Worm (Caenorhabditis elegans) whole organism, mixed stage, embryonic: ENCODE data around the gene cyb-2.1.

Experiments used
- M03D4.4 ChIP-seq: sonication (generic microtip); optimal IDR thresholded peaks from 2 replicates; lab custom pipeline; 2017; ENCODE audit warnings: mild to moderate bottlenecking, missing genetic modification characterization, missing compliant biosample characterization
- bed-3 ChIP-seq: fragments of 200-800 bp; sonication (Bioruptor generic); optimal IDR thresholded peaks from 3 replicates; lab custom pipeline; 2018; ENCODE audit warnings: mild to moderate bottlenecking, missing genetic modification characterization, moderate library complexity, missing compliant biosample characterization
- blmp-1 ChIP-seq: fragments of 150-350 bp; optimal IDR thresholded peaks from 2 replicates; lab custom pipeline; 2014; ENCODE audit warnings: missing biosample characterization, missing genetic modification characterization
- ceh-39 ChIP-seq: fragments of 150-350 bp; optimal IDR thresholded peaks from 2 replicates; lab custom pipeline; 2014; ENCODE audit warnings: missing biosample characterization, missing genetic modification characterization
- ceh-43 ChIP-seq: fragments of 200-800 bp; sonication (Bioruptor generic); optimal IDR thresholded peaks from 2 replicates; lab custom pipeline; 2018; ENCODE audit warnings: mild to moderate bottlenecking, missing genetic modification characterization, moderate library complexity, missing compliant biosample characterization
- ceh-83 ChIP-seq: fragments of 200-800 bp; sonication (Bioruptor generic); optimal IDR thresholded peaks from 2 replicates; lab custom pipeline; 2018; ENCODE audit warnings: mild to moderate bottlenecking, missing genetic modification characterization, missing compliant biosample characterization
- ces-1 ChIP-seq: fragments of 150-350 bp; optimal IDR thresholded peaks from 2 replicates; lab custom pipeline; 2014; ENCODE audit warnings: missing biosample characterization, missing genetic modification reagents, missing genetic modification characterization
- cnd-1 ChIP-seq: fragments of 200-800 bp; sonication (Bioruptor generic); optimal IDR thresholded peaks from 2 replicates; lab custom pipeline; 2018; ENCODE audit warnings: mild to moderate bottlenecking, missing genetic modification characterization, missing compliant biosample characterization
- drap-1 ChIP-seq: fragments of 200-800 bp; sonication (Bioruptor generic); optimal IDR thresholded peaks from 3 replicates; lab custom pipeline; 2018; ENCODE audit warnings: mild to moderate bottlenecking, missing genetic modification characterization, missing compliant biosample characterization
- elt-1 ChIP-seq: sonication (generic microtip); optimal IDR thresholded peaks from 2 replicates; lab custom pipeline; 2017; ENCODE audit warnings: missing genetic modification characterization, mild to moderate bottlenecking, missing compliant biosample characterization, antibody characterized with exemption, moderate library complexity, borderline replicate concordance; ENCODE audit not compliant: insufficient read depth
- elt-3 ChIP-seq: fragments of 150-350 bp; optimal IDR thresholded peaks from 2 replicates; lab custom pipeline; 2014; ENCODE audit warnings: missing biosample characterization, missing genetic modification characterization
- flh-1 ChIP-seq: fragments of 200-800 bp; sonication (Bioruptor generic); optimal IDR thresholded peaks from 2 replicates; lab custom pipeline; 2018; ENCODE audit warnings: mild to moderate bottlenecking, missing genetic modification characterization, moderate library complexity, missing compliant biosample characterization
- ham-2 ChIP-seq: fragments of 200-800 bp; sonication (Bioruptor generic); optimal IDR thresholded peaks from 2 replicates; lab custom pipeline; 2018; ENCODE audit warnings: mild to moderate bottlenecking, missing genetic modification characterization, missing compliant biosample characterization
- hlh-1 ChIP-seq: fragments of 150-350 bp; optimal IDR thresholded peaks from 2 replicates; lab custom pipeline; 2014; ENCODE audit warnings: missing biosample characterization, missing genetic modification reagents, missing genetic modification characterization
- lin-13 ChIP-seq: fragments of 150-350 bp; optimal IDR thresholded peaks from 2 replicates; lab custom pipeline; 2014; ENCODE audit warnings: missing biosample characterization, missing genetic modification characterization
- lin-32 ChIP-seq: fragments of 200-800 bp; sonication (Bioruptor generic); optimal IDR thresholded peaks from 2 replicates; lab custom pipeline; 2018; ENCODE audit warnings: mild to moderate bottlenecking, missing genetic modification characterization, missing compliant biosample characterization
- lsy-2 ChIP-seq: fragments of 150-350 bp; optimal IDR thresholded peaks from 2 replicates; lab custom pipeline; 2014; ENCODE audit warnings: missing biosample characterization, missing genetic modification characterization
- mab-5 ChIP-seq: fragments of 150-350 bp; optimal IDR thresholded peaks from 2 replicates; lab custom pipeline; 2014; ENCODE audit warnings: missing biosample characterization, missing genetic modification characterization
- mep-1 ChIP-seq: fragments of 150-350 bp; optimal IDR thresholded peaks from 2 replicates; lab custom pipeline; 2017; ENCODE audit warnings: missing biosample characterization, missing genetic modification reagents, missing genetic modification characterization, inconsistent platforms
- mls-2 ChIP-seq: sonication (generic microtip); optimal IDR thresholded peaks from 2 replicates; lab custom pipeline; 2016; ENCODE audit warnings: mild to moderate bottlenecking, missing genetic modification characterization, moderate library complexity, missing compliant biosample characterization
- nhr-12 ChIP-seq: fragments of 150-350 bp; optimal IDR thresholded peaks from 2 replicates; lab custom pipeline; 2014; ENCODE audit warnings: missing biosample characterization, missing genetic modification characterization
- nhr-2 ChIP-seq: fragments of 150-350 bp; optimal IDR thresholded peaks from 2 replicates; lab custom pipeline; 2014; ENCODE audit warnings: missing biosample characterization, missing genetic modification characterization
- nhr-237 ChIP-seq: fragments of 150-350 bp; optimal IDR thresholded peaks from 2 replicates; lab custom pipeline; 2014; ENCODE audit warnings: missing biosample characterization, missing genetic modification characterization
- nhr-28 ChIP-seq: fragments of 150-350 bp; optimal IDR thresholded peaks from 2 replicates; lab custom pipeline; 2014; ENCODE audit warnings: missing biosample characterization, missing genetic modification characterization
- nhr-76 ChIP-seq: sonication (generic microtip); optimal IDR thresholded peaks from 2 replicates; lab custom pipeline; 2017; ENCODE audit warnings: missing biosample characterization, missing genetic modification characterization
- pha-4 ChIP-seq: fragments of 150-350 bp; optimal IDR thresholded peaks from 2 replicates; lab custom pipeline; 2018; ENCODE audit warnings: missing biosample characterization, missing genetic modification reagents, missing genetic modification characterization
- sem-2 ChIP-seq: fragments of 200-800 bp; sonication (Bioruptor generic); optimal IDR thresholded peaks from 2 replicates; lab custom pipeline; 2018; ENCODE audit warnings: mild to moderate bottlenecking, missing genetic modification characterization, missing compliant biosample characterization
- snpc-4 ChIP-seq: fragments of 150-350 bp; optimal IDR thresholded peaks from 2 replicates; lab custom pipeline; 2014; ENCODE audit warnings: missing biosample characterization, missing genetic modification characterization
- sptf-1 ChIP-seq: sonication (generic microtip); optimal IDR thresholded peaks from 2 replicates; lab custom pipeline; 2017; ENCODE audit warnings: mild to moderate bottlenecking, missing genetic modification characterization, moderate library complexity, missing compliant biosample characterization
- tbx-8 ChIP-seq: fragments of 200-800 bp; sonication (Bioruptor generic); optimal IDR thresholded peaks from 2 replicates; lab custom pipeline; 2018; ENCODE audit warnings: mild to moderate bottlenecking, missing genetic modification characterization, moderate library complexity, missing compliant biosample characterization
- unc-120 ChIP-seq: sonication (generic microtip); optimal IDR thresholded peaks from 2 replicates; lab custom pipeline; 2017; ENCODE audit warnings: missing genetic modification characterization, missing compliant biosample characterization; ENCODE audit not compliant: poor library complexity, severe bottlenecking
- unc-39 ChIP-seq: fragments of 150-350 bp; optimal IDR thresholded peaks from 2 replicates; lab custom pipeline; 2014; ENCODE audit warnings: missing biosample characterization, missing genetic modification characterization
- unc-62 ChIP-seq: fragments of 150-350 bp; optimal IDR thresholded peaks from 2 replicates; lab custom pipeline; 2014; ENCODE audit warnings: missing biosample characterization, missing genetic modification reagents, missing genetic modification characterization
- zip-8 ChIP-seq: fragments of 150-350 bp; optimal IDR thresholded peaks from 2 replicates; lab custom pipeline; 2014; ENCODE audit warnings: missing biosample characterization, missing genetic modification characterization
- ztf-11 ChIP-seq: fragments of 150-350 bp; optimal IDR thresholded peaks from 2 replicates; lab custom pipeline; 2014; ENCODE audit warnings: missing biosample characterization, missing genetic modification characterization

cyb-2.1 gene

ce11 chrIV:11015881-11016280, 30.1 kb downstream of the cyb-2.1 start, which contains the start of gene F13H10.3:
Gene F13H10.3 (minus strand): TSS chrIV:11015953.
- TF ChIP-seq elt-3 (tag; lab: Kevin White, UChicago): no peak
- TF ChIP-seq ceh-43 (GFP tag; lab: Kevin White, UChicago): no peak
- no peak for TF ChIP-seq mls-2
- no peak for TF ChIP-seq drap-1 (GFP tag; lab: Kevin White, UChicago)
- no peak for TF ChIP-seq lin-32 (GFP tag; lab: Kevin White, UChicago)
- no peak for TF ChIP-seq nhr-12 (tag; lab: Kevin White, UChicago)
- TF ChIP-seq unc-39 (tag; lab: Kevin White, UChicago): no peak
- TF ChIP-seq M03D4.4 (tag; lab: Kevin White, UChicago): no peak
- no peak for TF ChIP-seq flh-1 (GFP tag; lab: Kevin White, UChicago)
- no peak for TF ChIP-seq nhr-76 (tag; lab: Kevin White, UChicago)
- no peak for TF ChIP-seq ces-1
- no peak for TF ChIP-seq nhr-28
- no peak for TF ChIP-seq ceh-39 (tag; lab: Kevin White, UChicago)
- no peak for TF ChIP-seq snpc-4 (tag; lab: Kevin White, UChicago)
- TF ChIP-seq bed-3: no peak

DNA sequence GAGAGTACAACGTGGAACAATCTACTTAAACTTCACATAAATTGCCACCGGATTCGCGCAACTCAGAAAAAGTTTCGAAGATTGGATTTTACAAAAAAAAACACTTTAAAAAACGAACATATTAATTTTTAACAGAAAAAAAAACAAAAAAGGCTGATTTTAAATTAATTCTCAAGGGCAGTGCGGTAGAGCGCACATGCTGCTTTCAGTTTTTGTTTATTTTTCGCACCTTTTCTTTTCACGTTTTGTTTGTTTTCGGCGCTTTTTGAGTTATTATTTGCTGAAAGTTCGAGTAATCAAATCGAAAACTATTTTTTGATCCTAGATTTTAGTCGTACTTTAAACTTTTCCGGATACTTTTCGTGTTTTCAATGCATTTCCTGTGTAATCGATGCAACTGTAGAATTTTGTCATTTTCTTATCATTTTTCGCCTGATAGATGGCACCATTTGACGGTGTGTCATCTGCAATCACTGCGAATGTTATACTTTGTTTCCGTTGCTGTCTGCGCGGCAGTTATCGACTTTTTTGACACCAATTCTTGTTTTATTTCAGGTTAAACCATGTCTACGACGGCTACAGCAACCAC, 34.3 kb downstream of the cyb-2.1 start, which contains the start of gene F13H10.8:
Gene F13H10.8, plus strand, starts transcription at position 556 of the 589 bp plus-strand sequence.
- TF ChIP-seq mep-1 (tag; lab: Kevin White, UChicago): peak; percentile 38
- no peak for TF ChIP-seq pha-4 (tag; lab: Kevin White, UChicago)
- peak; percentile 76 for TF ChIP-seq ces-1
- TF ChIP-seq lsy-2 (tag; lab: Kevin White, UChicago): peak; percentile 7

- TF ChIP-seq elt-1 (peak; percentile 47), ceh-39 (tag; lab: Kevin White, UChicago) (no peak)
Observed at ce11 chrIV:11021512-11022268, 35.9 kb downstream of the cyb-2.1 start, which contains the start of gene mogs-1. Gene mogs-1 (minus strand): TSS chrIV:11021928.

ce11 chrIV:11022303-11022702, 36.5 kb downstream of the cyb-2.1 start, which contains the start of gene alh-3:
Gene alh-3 (plus strand): TSS chrIV:11022603.
- TF ChIP-seq lsy-2 (tag; lab: Kevin White, UChicago) (no peak), M03D4.4 (tag; lab: Kevin White, UChicago) (no peak), nhr-237 (no peak), hlh-1 (no peak), zip-8 (tag; lab: Kevin White, UChicago) (no peak), nhr-12 (tag; lab: Kevin White, UChicago) (no peak), ceh-83 (GFP tag; lab: Kevin White, UChicago) (no peak), lin-32 (GFP tag; lab: Kevin White, UChicago) (no peak), bed-3 (no peak), sem-2 (GFP tag; lab: Kevin White, UChicago) (no peak), drap-1 (GFP tag; lab: Kevin White, UChicago) (no peak), nhr-28 (no peak)

DNA sequence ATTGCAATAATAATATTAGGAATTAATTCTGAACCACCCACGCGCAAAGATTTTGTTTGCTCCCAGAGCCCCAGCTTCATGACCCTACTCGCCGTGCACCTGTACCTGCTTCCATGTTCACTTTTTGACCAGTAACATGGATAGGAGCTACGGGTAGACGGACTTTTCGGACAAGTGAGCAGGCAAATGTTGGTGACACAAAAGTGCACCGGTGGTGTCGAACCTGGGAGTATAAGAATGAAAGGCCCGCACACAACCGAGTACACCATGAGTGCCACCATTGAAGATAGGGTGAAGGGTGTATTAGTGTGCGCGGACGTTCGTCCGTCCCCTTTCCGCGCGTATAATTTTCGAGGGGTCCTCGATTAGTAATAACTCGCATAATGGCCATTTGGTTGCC, 40.2 kb downstream of the cyb-2.1 start:
- TF ChIP-seq flh-1 (GFP tag; lab: Kevin White, UChicago) (peak; percentile 95), nhr-12 (tag; lab: Kevin White, UChicago) (peak; percentile 97), unc-39 (tag; lab: Kevin White, UChicago) (peak; percentile 88), nhr-2 (tag; lab: Kevin White, UChicago) (peak; percentile 87), lin-32 (GFP tag; lab: Kevin White, UChicago) (peak; percentile 98), sptf-1 (tag; lab: Kevin White, UChicago) (peak; percentile 99), mab-5 (tag; lab: Kevin White, UChicago) (peak; percentile 76), mls-2 (peak; percentile 100), ces-1 (peak; percentile 58), hlh-1 (peak; percentile 79), lsy-2 (tag; lab: Kevin White, UChicago) (peak; percentile 48), ham-2 (GFP tag; lab: Kevin White, UChicago) (peak; percentile 95), unc-62 (peak; percentile 88), ztf-11 (tag; lab: Kevin White, UChicago) (peak; percentile 93), elt-3 (tag; lab: Kevin White, UChicago) (peak; percentile 5), elt-1 (peak; percentile 2), snpc-4 (tag; lab: Kevin White, UChicago) (no peak), tbx-8 (peak; percentile 98), nhr-76 (tag; lab: Kevin White, UChicago) (peak; percentile 76), zip-8 (tag; lab: Kevin White, UChicago) (no peak), pha-4 (tag; lab: Kevin White, UChicago) (peak; percentile 93), cnd-1 (peak; percentile 99), ceh-39 (tag; lab: Kevin White, UChicago) (peak; percentile 89), ceh-83 (GFP tag; lab: Kevin White, UChicago) (peak; percentile 100), nhr-237 (no peak), mep-1 (tag; lab: Kevin White, UChicago) (peak; percentile 96), sem-2 (GFP tag; lab: Kevin White, UChicago) (peak; percentile 98), drap-1 (GFP tag; lab: Kevin White, UChicago) (peak; percentile 99), nhr-28 (peak; percentile 84), ceh-43 (GFP tag; lab: Kevin White, UChicago) (peak; percentile 96), blmp-1 (no peak), lin-13 (tag; lab: Kevin White, UChicago) (peak; percentile 91), M03D4.4 (tag; lab: Kevin White, UChicago) (peak; percentile 99), unc-120 (tag; lab: Kevin White, UChicago) (peak; percentile 99)
